Worm (Caenorhabditis elegans) whole organism, young adult: ENCODE results near the gene hlh-30.

Source experiments
- C06A6.2 ChIP-seq: fragments of 200-800 bp; sonication (Bioruptor generic); conservative IDR thresholded peaks from 2 replicates; pipeline ENCODE4 v1.3.6; 2022; ENCODE audit warnings: missing genetic modification characterization, missing compliant biosample characterization
- D2030.7 ChIP-seq: fragments of 200-800 bp; sonication (Bioruptor generic); IDR thresholded peaks from 2 replicates; pipeline ENCODE4 v1.3.6; 2022; ENCODE audit warnings: missing genetic modification reagents, missing genetic modification characterization, missing compliant biosample characterization
- F22D6.2 ChIP-seq: sonication (generic microtip); optimal IDR thresholded peaks from 2 replicates; lab custom pipeline; 2016; ENCODE audit warnings: mild to moderate bottlenecking, missing genetic modification characterization, missing compliant biosample characterization
- F23B12.7 ChIP-seq: sonication (generic microtip); optimal IDR thresholded peaks from 2 replicates; lab custom pipeline; 2017; ENCODE audit warnings: missing genetic modification characterization, mild to moderate bottlenecking, missing compliant biosample characterization, antibody characterized with exemption, moderate library complexity; ENCODE audit not compliant: insufficient read depth
- F52B5.7 ChIP-seq: sonication (generic microtip); optimal IDR thresholded peaks from 2 replicates; lab custom pipeline; 2016; ENCODE audit warnings: mild to moderate bottlenecking, missing genetic modification characterization, missing compliant biosample characterization
- K12H6.12 ChIP-seq: fragments of 200-800 bp; sonication (Bioruptor generic); optimal IDR thresholded peaks from 2 replicates; lab custom pipeline; 2018; ENCODE audit warnings: mild to moderate bottlenecking, missing genetic modification characterization, missing compliant biosample characterization
- Y53F4B.3 ChIP-seq: fragments of 200-800 bp; sonication (Bioruptor generic); IDR thresholded peaks from 2 replicates; pipeline ENCODE4 v1.3.6; 2022; ENCODE audit warnings: missing genetic modification reagents, missing genetic modification characterization, missing compliant biosample characterization
- atf-7 ChIP-seq: sonication (generic microtip); optimal IDR thresholded peaks from 2 replicates; lab custom pipeline; 2017; ENCODE audit warnings: mild to moderate bottlenecking, missing genetic modification characterization, missing compliant biosample characterization
- attf-3 ChIP-seq: fragments of 200-800 bp; sonication (Bioruptor generic); conservative IDR thresholded peaks from 2 replicates; pipeline ENCODE4 v1.3.6; 2022; ENCODE audit warnings: missing genetic modification reagents, missing genetic modification characterization, missing compliant biosample characterization
- cebp-1 ChIP-seq, 2 experiments: fragments of 200-800 bp in 1 of 2; sonication (Bioruptor generic) in 1 of 2; sonication (generic microtip) in 1 of 2; IDR thresholded peaks in 1 of 2; optimal IDR thresholded peaks in 1 of 2; 2 replicates each; pipeline versions ENCODE4 v1.3.6 to Lab custom; 2017 to 2022; ENCODE audit warnings: missing compliant biosample characterization in 2 of 2, missing genetic modification characterization in 2 of 2, mild to moderate bottlenecking in 1 of 2, missing genetic modification reagents in 1 of 2, moderate library complexity in 1 of 2
- ceh-100 ChIP-seq: fragments of 200-800 bp; sonication (Bioruptor generic); IDR thresholded peaks from 2 replicates; pipeline ENCODE4 v1.3.6; 2022; ENCODE audit warnings: missing genetic modification reagents, missing genetic modification characterization, missing compliant biosample characterization
- ceh-27 ChIP-seq: fragments of 200-800 bp; sonication (Bioruptor generic); optimal IDR thresholded peaks from 2 replicates; lab custom pipeline; 2018; ENCODE audit warnings: mild to moderate bottlenecking, missing genetic modification characterization, moderate library complexity, missing compliant biosample characterization
- ceh-91 ChIP-seq: fragments of 200-800 bp; sonication (Bioruptor generic); IDR thresholded peaks from 2 replicates; pipeline ENCODE4 v1.3.6; 2022; ENCODE audit warnings: missing genetic modification reagents, missing genetic modification characterization, missing compliant biosample characterization
- efl-1 ChIP-seq: fragments of 150-350 bp; optimal IDR thresholded peaks from 2 replicates; lab custom pipeline; 2014; ENCODE audit warnings: missing biosample characterization, missing genetic modification reagents, missing genetic modification characterization
- egl-44 ChIP-seq: fragments of 200-800 bp; sonication (Bioruptor generic); IDR thresholded peaks from 2 replicates; pipeline ENCODE4 v1.3.6; 2022; ENCODE audit warnings: missing genetic modification reagents, missing genetic modification characterization, missing compliant biosample characterization
- gei-17 ChIP-seq: fragments of 200-800 bp; sonication (Bioruptor generic); optimal IDR thresholded peaks from 2 replicates; lab custom pipeline; 2018; ENCODE audit warnings: mild to moderate bottlenecking, missing genetic modification characterization, missing compliant biosample characterization
- hmg-1.2 ChIP-seq: fragments of 200-800 bp; sonication (Bioruptor generic); IDR thresholded peaks from 2 replicates; pipeline ENCODE4 v1.3.6; 2022; ENCODE audit warnings: missing genetic modification reagents, missing genetic modification characterization, missing compliant biosample characterization
- hrde-1 ChIP-seq: sonication (generic microtip); optimal IDR thresholded peaks from 2 replicates; lab custom pipeline; 2016; ENCODE audit warnings: missing genetic modification characterization, mild to moderate bottlenecking, missing compliant biosample characterization, moderate library complexity, missing genotype, missing genetic modification reagents, borderline replicate concordance
- hsf-1 ChIP-seq: fragments of 200-800 bp; sonication (Bioruptor generic); IDR thresholded peaks from 2 replicates; pipeline ENCODE4 v1.3.6; 2022; ENCODE audit warnings: missing genetic modification reagents, missing genetic modification characterization, missing compliant biosample characterization
- let-526 ChIP-seq: fragments of 200-800 bp; sonication (Bioruptor generic); IDR thresholded peaks from 2 replicates; pipeline ENCODE4 v1.3.6; 2022; ENCODE audit warnings: missing genetic modification reagents, missing genetic modification characterization, missing compliant biosample characterization
- let-607 ChIP-seq, 2 experiments: fragments of 200-800 bp in 1 of 2; sonication (Bioruptor generic) in 1 of 2; sonication (generic microtip) in 1 of 2; optimal IDR thresholded peaks; 2 replicates each; lab custom pipeline; 2016 to 2018; ENCODE audit warnings: mild to moderate bottlenecking in 2 of 2, missing compliant biosample characterization in 2 of 2, missing genetic modification characterization in 2 of 2, moderate library complexity in 2 of 2, missing genotype in 1 of 2
- lin-26 ChIP-seq: fragments of 200-800 bp; sonication (Bioruptor generic); IDR thresholded peaks from 2 replicates; pipeline ENCODE4 v1.3.6; 2022; ENCODE audit warnings: missing genetic modification reagents, missing genetic modification characterization, missing compliant biosample characterization
- lin-40 ChIP-seq: sonication (generic microtip); optimal IDR thresholded peaks from 2 replicates; lab custom pipeline; 2016; ENCODE audit warnings: missing genetic modification characterization, mild to moderate bottlenecking, missing compliant biosample characterization, missing genotype, missing genetic modification reagents
- lsy-27 ChIP-seq: sonication (generic microtip); optimal IDR thresholded peaks from 2 replicates; lab custom pipeline; 2017; ENCODE audit warnings: missing genetic modification characterization, mild to moderate bottlenecking, missing compliant biosample characterization, antibody characterized with exemption, missing genotype, borderline replicate concordance; ENCODE audit not compliant: insufficient read depth
- madf-10 ChIP-seq: sonication (generic microtip); optimal IDR thresholded peaks from 2 replicates; lab custom pipeline; 2016; ENCODE audit warnings: mild to moderate bottlenecking, missing genetic modification characterization, missing compliant biosample characterization
- mcd-1 ChIP-seq: fragments of 200-800 bp; sonication (Bioruptor generic); IDR thresholded peaks from 2 replicates; pipeline ENCODE4 v1.3.6; 2022; ENCODE audit warnings: missing genetic modification reagents, missing genetic modification characterization, missing compliant biosample characterization
- nfya-2 ChIP-seq: fragments of 200-800 bp; sonication (Bioruptor generic); IDR thresholded peaks from 2 replicates; pipeline ENCODE4 v1.3.6; 2022; ENCODE audit warnings: missing genetic modification reagents, missing genetic modification characterization, missing compliant biosample characterization
- nfyb-1 ChIP-seq: fragments of 200-800 bp; sonication (Bioruptor generic); IDR thresholded peaks from 2 replicates; pipeline ENCODE4 v1.3.6; 2022; ENCODE audit warnings: missing genetic modification reagents, missing genetic modification characterization, missing compliant biosample characterization
- nhr-80 ChIP-seq: sonication (generic microtip); optimal IDR thresholded peaks from 2 replicates; lab custom pipeline; 2016; ENCODE audit warnings: missing genetic modification characterization, missing compliant biosample characterization
- pbrm-1 ChIP-seq: fragments of 200-800 bp; sonication (Bioruptor generic); IDR thresholded peaks from 2 replicates; pipeline ENCODE4 v1.3.6; 2022; ENCODE audit warnings: missing genetic modification reagents, missing genetic modification characterization, missing compliant biosample characterization
- rcor-1 ChIP-seq: fragments of 200-800 bp; sonication (Bioruptor generic); IDR thresholded peaks from 2 replicates; pipeline ENCODE4 v1.3.6; 2022; ENCODE audit warnings: missing genetic modification reagents, missing genetic modification characterization, missing compliant biosample characterization
- rec-8 ChIP-seq, 2 experiments: sonication (generic microtip); optimal IDR thresholded peaks; 2 replicates each; lab custom pipeline; 2016; ENCODE audit warnings: mild to moderate bottlenecking in 2 of 2, missing genetic modification characterization in 2 of 2, missing genetic modification reagents in 2 of 2, missing genotype in 2 of 2, missing biosample characterization in 1 of 2, missing compliant biosample characterization in 1 of 2, moderate library complexity in 1 of 2
- repo-1 ChIP-seq: sonication (generic microtip); optimal IDR thresholded peaks from 2 replicates; lab custom pipeline; 2017; ENCODE audit warnings: mild to moderate bottlenecking, missing genetic modification characterization, missing compliant biosample characterization
- rpc-1 ChIP-seq, 2 experiments: fragments of 150-350 bp in 1 of 2; sonication (generic microtip) in 1 of 2; optimal IDR thresholded peaks; 2 replicates each; lab custom pipeline; 2014 to 2018; ENCODE audit warnings: missing biosample characterization in 1 of 2, missing genetic modification characterization in 1 of 2, missing genetic modification reagents in 1 of 2, missing genotype in 1 of 2
- snpc-4 ChIP-seq, 5 experiments: fragments of 150-350 bp in 1 of 5; sonication (generic microtip) in 4 of 5; optimal IDR thresholded peaks; 2 replicates each; lab custom pipeline; 2014 to 2018; ENCODE audit warnings: missing genetic modification characterization in 5 of 5, missing biosample characterization in 3 of 5, antibody characterized with exemption in 2 of 5, mild to moderate bottlenecking in 2 of 5, missing compliant biosample characterization in 2 of 5, missing genotype in 2 of 5, moderate library complexity in 2 of 5, missing genetic modification reagents in 1 of 5
- somi-1 ChIP-seq: fragments of 200-800 bp; sonication (Bioruptor generic); optimal IDR thresholded peaks from 2 replicates; lab custom pipeline; 2018; ENCODE audit warnings: mild to moderate bottlenecking, missing genetic modification characterization, missing compliant biosample characterization
- tbp1 ChIP-seq: fragments of 200-800 bp; sonication (Bioruptor generic); optimal IDR thresholded peaks from 2 replicates; lab custom pipeline; 2018; ENCODE audit warnings: mild to moderate bottlenecking, missing genetic modification characterization, missing compliant biosample characterization
- tlf-1 ChIP-seq: fragments of 200-800 bp; sonication (Bioruptor generic); optimal IDR thresholded peaks from 2 replicates; lab custom pipeline; 2018; ENCODE audit warnings: mild to moderate bottlenecking, missing genetic modification characterization, missing compliant biosample characterization
- unc-130 ChIP-seq: sonication (generic microtip); optimal IDR thresholded peaks from 2 replicates; lab custom pipeline; 2016; ENCODE audit warnings: missing genetic modification reagents, missing genetic modification characterization, missing compliant biosample characterization
- xnd-1 ChIP-seq: sonication (generic microtip); optimal IDR thresholded peaks from 2 replicates; lab custom pipeline; 2016; ENCODE audit warnings: missing genotype, missing genetic modification reagents, missing genetic modification characterization, missing compliant biosample characterization
- zfh-2 ChIP-seq: fragments of 200-800 bp; sonication (Bioruptor generic); conservative IDR thresholded peaks from 2 replicates; pipeline ENCODE4 v1.3.6; 2022; ENCODE audit warnings: missing genetic modification reagents, missing genetic modification characterization, missing compliant biosample characterization
- ztf-22 ChIP-seq: fragments of 200-800 bp; sonication (Bioruptor generic); optimal IDR thresholded peaks from 2 replicates; lab custom pipeline; 2018; ENCODE audit warnings: mild to moderate bottlenecking, missing genetic modification characterization, moderate library complexity, missing compliant biosample characterization
- ztf-26 ChIP-seq: sonication (generic microtip); optimal IDR thresholded peaks from 2 replicates; lab custom pipeline; 2017; ENCODE audit warnings: missing genetic modification characterization, missing compliant biosample characterization
- ztf-28 ChIP-seq: fragments of 200-800 bp; sonication (Bioruptor generic); IDR thresholded peaks from 2 replicates; pipeline ENCODE4 v1.3.6; 2022; ENCODE audit warnings: missing genetic modification reagents, missing genetic modification characterization, missing compliant biosample characterization
- ztf-3 ChIP-seq: fragments of 200-800 bp; sonication (Bioruptor generic); optimal IDR thresholded peaks from 2 replicates; lab custom pipeline; 2018; ENCODE audit warnings: mild to moderate bottlenecking, missing genetic modification characterization, missing compliant biosample characterization

The hlh-30 gene

DNA sequence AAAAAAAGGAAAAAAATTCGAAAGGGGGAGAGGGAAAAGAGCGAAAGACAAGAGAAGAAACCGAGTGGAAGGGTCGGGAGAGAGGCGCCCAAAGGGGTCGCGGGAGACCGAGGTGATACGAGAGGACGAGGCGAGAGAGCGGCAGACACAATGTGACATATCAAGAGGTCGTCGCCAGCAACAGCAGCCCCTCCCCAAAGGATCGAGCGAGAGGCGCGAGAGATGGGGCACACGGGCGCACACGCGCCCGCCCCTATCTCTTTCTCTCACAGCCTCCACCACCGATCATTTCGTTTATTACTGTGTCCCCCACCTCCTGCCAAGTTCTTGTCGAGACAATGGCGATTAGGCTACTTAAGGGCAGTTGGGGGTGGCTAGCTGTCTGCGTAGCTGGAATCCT, 6.6 kb downstream of the hlh-30 start (continued):
- TF ChIP-seq lin-26 (GFP tag; lab: Robert Waterston, UW) (peak; percentile 63; the same call in 1 of the 2 replicates), pbrm-1 (GFP tag; lab: Robert Waterston, UW) (0 out of 2 replicates have a peak, but pooled peaks have one; percentile 23), ceh-27 (GFP tag; lab: Kevin White, UChicago) (peak; percentile 56), F52B5.7 (peak; percentile 15), K12H6.12 (tag; lab: Kevin White, UChicago) (peak; percentile 13), madf-10 (tag; lab: Kevin White, UChicago) (peak; percentile 45), nhr-80 (tag; lab: Kevin White, UChicago) (peak; percentile 94), ztf-28 (GFP tag; lab: Robert Waterston, UW) (0 out of 2 replicates have a peak, but pooled peaks have one; percentile 62), ztf-26 (tag; lab: Kevin White, UChicago) (peak; percentile 73), xnd-1 (tag; lab: Kevin White, UChicago) (no peak), egl-44 (GFP tag; lab: Robert Waterston, UW) (peak; percentile 91), attf-3 (GFP tag; lab: Robert Waterston, UW) (no peak), cebp-1 (GFP tag; IDR thresholded peaks at IDR 0.05; lab: Robert Waterston, UW) (peak; percentile 33; the same call in 1 of the 2 replicates), cebp-1 (tag; optimal IDR thresholded peaks at IDR 0.05; lab: Kevin White, UChicago) (peak; percentile 77), ztf-22 (GFP tag; lab: Kevin White, UChicago) (no peak), let-526 (0 out of 2 replicates have a peak, but pooled peaks have one; percentile 44), mcd-1 (GFP tag; lab: Robert Waterston, UW) (peak; percentile 64), hrde-1 (tag; lab: Kevin White, UChicago) (no peak), rec-8 (tag; optimal IDR thresholded peaks at IDR 0.05; lab: Kevin White, UChicago) (no peak), nfya-2 (no peak), gei-17 (peak; percentile 16), hsf-1 (GFP tag; lab: Robert Waterston, UW) (no peak), Y53F4B.3 (no peak), rcor-1 (0 out of 2 replicates have a peak, but pooled peaks have one; percentile 34), ztf-3 (GFP tag; lab: Kevin White, UChicago) (no peak), unc-130 (GFP tag; lab: Kevin White, UChicago) (no peak), tbp1 (GFP tag; lab: Kevin White, UChicago) (peak; percentile 41), efl-1 (no peak), hmg-1.2 (peak; percentile 32; the same call in 1 of the 2 replicates), C06A6.2 (GFP tag; lab: Robert Waterston, UW) (no peak), somi-1 (GFP tag; lab: Kevin White, UChicago) (peak; percentile 14), lin-40 (tag; lab: Kevin White, UChicago) (peak; percentile 68), ceh-100 (GFP tag; lab: Robert Waterston, UW) (no peak), nfyb-1 (GFP tag; lab: Robert Waterston, UW) (peak; percentile 15; the same call in 1 of the 2 replicates), atf-7 (peak; percentile 51), rpc-1 (optimal IDR thresholded peaks at IDR 0.05; lab: Kevin White, UChicago) (no peak), rpc-1 (tag; optimal IDR thresholded peaks at IDR 0.05; lab: Kevin White, UChicago) (no peak), let-607 (tag; optimal IDR thresholded peaks at IDR 0.05; lab: Kevin White, UChicago) (peak in 1 of 2 experiments; percentile 53), D2030.7 (no peak), repo-1 (tag; lab: Kevin White, UChicago) (no peak), ceh-91 (GFP tag; lab: Robert Waterston, UW) (no peak), lsy-27 (tag; lab: Kevin White, UChicago) (no peak), snpc-4 (GFP tag; optimal IDR thresholded peaks at IDR 0.05; lab: Kevin White, UChicago) (no peak), snpc-4 (tag; optimal IDR thresholded peaks at IDR 0.05; lab: Kevin White, UChicago) (peak in 3 of 4 experiments; percentile 48 to 66 (median 57)), zfh-2 (peak; percentile 99), tlf-1 (GFP tag; lab: Kevin White, UChicago) (peak; percentile 9), F23B12.7 (no peak), F22D6.2 (tag; lab: Kevin White, UChicago) (peak; percentile 17)
